Worm (Caenorhabditis elegans): ENCODE data around the gene rrp-8.

Gene rrp-8

DNA sequence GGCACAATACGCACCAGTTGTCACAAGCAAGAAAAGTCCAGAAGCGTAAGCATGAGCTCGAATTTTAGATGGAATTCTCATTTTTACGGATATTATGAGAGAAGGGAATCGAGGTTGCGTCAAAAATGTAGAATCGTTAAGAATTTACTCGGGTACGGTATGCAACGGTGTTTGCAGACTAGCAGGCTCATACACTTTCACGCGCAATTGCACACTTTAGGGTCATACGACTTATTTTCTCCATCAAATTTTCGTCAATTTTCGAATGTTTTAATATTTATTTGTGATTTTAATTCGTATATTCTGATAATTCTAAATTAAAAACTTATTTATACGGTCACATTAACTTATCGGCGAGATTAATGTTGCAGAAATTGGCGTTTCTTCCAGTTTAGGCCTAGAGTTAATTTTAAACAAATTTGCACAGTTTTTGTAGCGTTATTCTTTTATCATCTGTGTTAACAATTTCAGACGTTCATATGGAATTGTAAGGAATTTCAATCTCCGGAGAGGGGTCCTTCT lies 2.9 kb upstream of the rrp-8 start, which contains the start of the genes T07A9.15 and nog-1:
Gene T07A9.15 (minus strand): TSS at position 138 of the 522 bp plus-strand sequence.
Gene nog-1 (plus strand): TSS at position 472 of the 522 bp plus-strand sequence.
- TF ChIP-seq ztf-11 (tag; optimal IDR thresholded peaks at IDR 0.05) (no peak), ceh-9 (tag; optimal IDR thresholded peaks at IDR 0.05) (no peak), snpc-4 (tag; optimal IDR thresholded peaks at IDR 0.05) (peak; percentile 41), nhr-77 (tag; optimal IDR thresholded peaks at IDR 0.05) (no peak), nhr-23 (tag; optimal IDR thresholded peaks at IDR 0.05) (peak; percentile 63), pqm-1 (tag; optimal IDR thresholded peaks at IDR 0.05) (peak; percentile 12), jun-1 (tag; optimal IDR thresholded peaks at IDR 0.05) (peak; percentile 60), lsy-12 (tag; optimal IDR thresholded peaks at IDR 0.05) (no peak), nfya-1 (tag; optimal IDR thresholded peaks at IDR 0.05; ENCODE audit: insufficient read depth) (peak; percentile 87), mdl-1 (tag; optimal IDR thresholded peaks at IDR 0.05) (no peak), elt-2 (tag; optimal IDR thresholded peaks at IDR 0.05) (peak; percentile 22), zag-1 (tag; optimal IDR thresholded peaks at IDR 0.05) (no peak), elt-1 (tag; optimal IDR thresholded peaks at IDR 0.05) (no peak), R02D3.7 (tag; optimal IDR thresholded peaks at IDR 0.05) (peak; percentile 61), nhr-237 (tag; optimal IDR thresholded peaks at IDR 0.05) (no peak), fos-1 (tag; optimal IDR thresholded peaks at IDR 0.05) (no peak), nhr-28 (tag; optimal IDR thresholded peaks at IDR 0.05) (no peak), sea-2 (GFP tag; optimal IDR thresholded peaks at IDR 0.05) (no peak), daf-12 (tag; optimal IDR thresholded peaks at IDR 0.05) (no peak), ceh-82 (tag; optimal IDR thresholded peaks at IDR 0.05) (no peak), nhr-11 (tag; optimal IDR thresholded peaks at IDR 0.05) (no peak), unc-39 (tag; optimal IDR thresholded peaks at IDR 0.05) (no peak), aly-2 (tag; optimal IDR thresholded peaks at IDR 0.05) (no peak), hmg-11 (tag; optimal IDR thresholded peaks at IDR 0.05) (peak; percentile 86), nhr-67 (tag; optimal IDR thresholded peaks at IDR 0.05) (no peak), nhr-76 (tag; optimal IDR thresholded peaks at IDR 0.05) (no peak), pha-4 (tag; optimal IDR thresholded peaks at IDR 0.05) (peak; percentile 80), skn-1 (tag; optimal IDR thresholded peaks at IDR 0.05) (peak; percentile 25), tbx-2 (tag; optimal IDR thresholded peaks at IDR 0.05) (no peak), nhr-43 (tag; optimal IDR thresholded peaks at IDR 0.05; ENCODE audit: poor library complexity, severe bottlenecking) (no peak), eor-1 (tag; optimal IDR thresholded peaks at IDR 0.05) (no peak), unc-62 (GFP tag; optimal IDR thresholded peaks at IDR 0.05) (no peak), ztf-4 (tag; optimal IDR thresholded peaks at IDR 0.05) (no peak), ceh-28 (tag; optimal IDR thresholded peaks at IDR 0.05) (peak; percentile 15), mml-1 (tag; optimal IDR thresholded peaks at IDR 0.05) (no peak), fkh-2 (tag; optimal IDR thresholded peaks at IDR 0.05) (no peak), egl-27 (tag; optimal IDR thresholded peaks at IDR 0.05) (no peak), lin-39 (tag; optimal IDR thresholded peaks at IDR 0.05) (peak; percentile 61), ceh-16 (tag; optimal IDR thresholded peaks at IDR 0.05) (no peak), elt-3 (tag; optimal IDR thresholded peaks at IDR 0.05) (no peak), ZK546.5 (tag; optimal IDR thresholded peaks at IDR 0.05) (no peak), egl-5 (tag; optimal IDR thresholded peaks at IDR 0.05) (peak; percentile 70), lin-15B (tag; optimal IDR thresholded peaks at IDR 0.05) (peak; percentile 70), nhr-12 (tag; optimal IDR thresholded peaks at IDR 0.05) (no peak), ama-1 (optimal IDR thresholded peaks at IDR 0.05) (no peak), fkh-10 (GFP tag; optimal IDR thresholded peaks at IDR 0.05) (no peak), nhr-25 (tag; optimal IDR thresholded peaks at IDR 0.05) (peak; percentile 35)
